Fruit fly (Drosophila melanogaster) S2 (cell line): ENCODE measurements around the gene Npc2b.

ENCODE experiments used
- CG8478 ChIP-seq: fragments of >200 bp; optimal IDR thresholded peaks from 2 replicates; lab custom pipeline; 2018
- CTCF ChIP-seq, 2 experiments: fragments of >200 bp; optimal IDR thresholded peaks; 2 replicates each; lab custom pipeline; 2018

The Npc2b gene

DNA sequence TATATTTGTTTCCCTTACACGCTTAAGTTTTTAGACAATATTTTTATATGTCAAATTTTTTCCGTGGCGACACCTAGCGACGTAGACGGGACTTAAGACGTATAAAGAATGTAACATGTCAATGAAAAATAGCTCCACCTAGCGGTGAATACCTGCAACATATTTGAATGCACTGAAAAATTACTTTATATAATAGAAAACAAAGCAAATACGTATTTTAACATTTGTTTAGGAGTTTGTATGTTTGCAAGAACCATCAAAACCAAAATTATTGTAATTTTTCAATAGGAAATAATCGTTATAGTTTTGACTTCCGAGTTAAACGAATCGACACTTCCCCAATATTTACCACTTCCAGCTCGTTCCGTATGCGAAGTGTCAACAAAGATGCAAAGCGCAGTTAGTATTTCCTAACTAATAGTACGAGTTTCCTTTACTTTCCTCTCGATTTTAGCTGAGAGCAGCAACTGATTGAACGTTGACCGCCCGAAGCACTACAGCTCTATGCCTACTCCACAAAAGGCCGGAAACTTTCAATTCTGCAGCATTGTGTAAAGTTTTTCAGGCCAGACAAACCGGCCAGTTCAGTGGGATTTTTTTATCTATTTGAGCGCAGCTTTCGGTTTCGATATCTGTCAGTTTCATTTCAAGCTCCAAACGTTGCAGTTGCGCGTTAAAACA, at the start of gene Npc2b:
Npc2b (plus strand) TSS at position 631 of the 681 bp plus-strand sequence.
- TF ChIP-seq CTCF (optimal IDR thresholded peaks at IDR 0.05; lab: Kevin White, UChicago) (peak; percentile 72 to 94), CG8478 (lab: Kevin White, UChicago) (no peak)

DNA sequence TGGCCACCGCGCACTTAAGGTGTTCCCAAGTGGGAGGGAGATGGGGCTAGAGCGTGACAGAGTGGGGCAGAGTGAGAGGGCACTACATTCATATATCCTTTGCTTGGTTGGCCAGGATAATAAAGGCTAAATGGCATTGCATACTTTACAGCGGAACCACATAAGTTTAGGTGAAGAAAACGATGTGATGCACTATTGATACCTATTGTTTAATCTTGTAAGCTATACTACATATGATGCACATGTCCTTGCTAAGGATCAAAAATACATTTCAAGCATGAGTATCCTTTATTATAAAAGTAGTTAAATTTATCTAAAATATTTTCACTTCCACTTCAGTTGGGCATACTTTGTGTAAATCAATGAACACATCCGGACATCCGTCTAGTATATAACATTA, 48.3 kb upstream of the Npc2b start:
- no peak for TF ChIP-seq CTCF (optimal IDR thresholded peaks at IDR 0.05; lab: Kevin White, UChicago)
- TF ChIP-seq CG8478 (lab: Kevin White, UChicago): no peak

DNA sequence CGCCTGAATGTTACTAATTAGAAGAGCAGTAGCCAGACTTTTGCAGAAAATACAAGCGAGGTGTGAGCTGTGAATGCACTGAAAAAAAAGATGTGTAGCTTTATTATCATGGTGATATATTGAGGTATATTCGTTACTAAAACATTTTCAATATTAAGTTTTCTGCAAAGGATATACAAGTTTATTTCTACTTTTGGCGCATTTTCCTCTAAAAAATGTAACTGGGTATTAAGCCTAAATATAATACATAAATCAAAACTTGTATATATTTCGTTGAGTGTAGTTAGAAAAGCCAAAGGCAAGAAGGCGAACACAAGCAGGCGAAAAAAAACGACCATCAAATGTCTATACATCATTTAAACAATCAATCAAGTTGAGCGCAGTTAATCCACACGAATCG, 47.7 kb upstream of the Npc2b start:
- TF ChIP-seq CG8478 (lab: Kevin White, UChicago) (no peak), CTCF (optimal IDR thresholded peaks at IDR 0.05; lab: Kevin White, UChicago) (no peak)

DNA sequence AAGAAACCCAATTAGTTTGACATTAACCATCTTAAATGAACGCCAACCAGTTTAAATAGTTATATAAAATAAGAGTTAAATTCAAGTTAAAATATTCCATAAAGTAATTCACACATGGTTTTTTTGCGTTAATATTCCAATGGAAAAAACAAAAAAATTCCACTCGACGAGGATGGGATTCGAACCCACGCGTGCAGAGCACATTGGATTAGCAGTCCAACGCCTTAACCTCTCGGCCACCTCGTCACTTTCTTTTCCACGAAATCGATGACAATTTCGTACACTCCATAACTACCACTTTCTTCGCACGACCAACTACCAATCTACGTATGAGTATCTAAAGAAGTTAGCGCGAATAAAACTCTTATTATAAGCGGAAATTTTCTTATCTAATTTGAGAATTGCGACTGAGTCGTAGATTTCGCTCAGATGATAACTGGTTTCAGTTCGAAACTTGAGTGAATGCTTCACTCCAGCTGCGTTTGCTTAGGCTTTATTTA, 44.9 kb upstream of the Npc2b start:
- no peak for TF ChIP-seq CTCF (optimal IDR thresholded peaks at IDR 0.05; lab: Kevin White, UChicago)
- TF ChIP-seq CG8478 (lab: Kevin White, UChicago): no peak

DNA sequence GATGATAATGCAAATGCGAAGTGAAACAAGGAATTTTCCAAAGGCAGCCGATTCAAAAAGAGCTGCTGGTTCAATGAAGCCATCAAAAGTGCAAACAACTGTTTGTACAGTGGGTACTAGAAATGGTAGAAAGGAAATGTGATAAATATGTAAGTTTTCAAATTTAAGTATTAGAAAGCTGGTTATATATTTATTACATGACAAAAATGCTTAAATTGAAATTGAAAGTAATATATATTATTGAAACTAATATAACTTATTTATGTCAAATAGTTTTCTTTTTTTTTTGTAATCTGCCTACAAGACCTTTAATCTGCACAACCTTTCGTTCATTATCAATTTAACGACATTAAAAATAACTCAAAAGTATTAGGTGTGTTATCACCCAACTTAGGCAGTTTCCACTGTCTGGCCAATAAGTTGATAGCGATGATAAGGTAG, 40.6 kb upstream of the Npc2b start:
- TF ChIP-seq CG8478 (lab: Kevin White, UChicago): no peak
- TF ChIP-seq CTCF (optimal IDR thresholded peaks at IDR 0.05; lab: Kevin White, UChicago): no peak

DNA sequence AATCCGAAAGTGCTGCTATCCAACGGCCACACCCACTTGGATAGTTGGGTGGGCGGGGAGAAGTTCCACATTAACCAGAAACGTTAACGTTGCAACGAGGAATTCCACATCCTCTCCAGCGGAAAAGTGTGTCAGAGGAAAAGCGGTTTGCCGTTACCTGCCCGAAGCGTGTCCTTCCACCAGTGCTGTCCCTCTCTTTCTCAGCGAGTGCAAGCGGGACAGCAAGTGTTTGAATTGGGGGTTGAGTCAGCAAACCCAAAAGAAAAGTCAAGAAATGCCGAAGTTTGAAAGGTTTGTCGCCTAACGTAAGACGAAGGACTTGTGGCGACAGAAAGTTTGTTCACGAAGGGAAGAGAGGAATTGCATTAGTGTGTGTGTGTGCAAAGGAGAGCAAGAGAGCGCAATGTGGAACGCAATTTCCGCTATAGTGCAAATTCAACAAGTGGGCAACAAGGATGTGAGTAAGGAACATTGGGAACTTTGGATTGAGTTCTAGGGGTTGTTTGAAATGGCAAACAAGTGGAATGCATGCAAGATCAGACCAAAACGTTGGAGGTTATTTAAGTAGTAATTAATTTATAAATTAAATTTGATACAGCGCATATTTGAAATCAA, 38.7 kb upstream of the Npc2b start:
- TF ChIP-seq CTCF (optimal IDR thresholded peaks at IDR 0.05; lab: Kevin White, UChicago) (no peak), CG8478 (lab: Kevin White, UChicago) (no peak)

DNA sequence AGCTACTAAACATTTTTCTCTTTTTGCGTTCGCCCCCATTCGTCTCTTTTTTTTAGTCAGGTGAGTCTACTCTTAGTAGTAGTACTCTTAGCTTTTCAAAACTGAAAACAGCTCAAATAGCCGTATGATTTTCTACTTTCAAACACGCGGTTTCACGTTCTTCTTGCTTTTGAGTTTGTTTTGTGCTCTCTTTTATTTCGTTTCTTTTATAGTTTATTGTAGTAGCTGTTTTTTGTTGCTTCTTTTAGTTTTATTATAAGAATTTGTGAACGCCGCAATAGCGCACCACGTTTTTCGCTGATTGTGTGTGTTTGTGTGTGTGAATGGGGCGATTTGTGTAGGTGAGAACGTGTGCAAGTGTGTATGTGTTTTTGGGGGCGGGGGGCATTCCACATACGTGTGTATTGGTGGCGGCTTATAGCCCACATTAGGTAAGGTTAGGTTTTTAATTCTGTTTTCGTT, 37.9 kb upstream of the Npc2b start:
- TF ChIP-seq CG8478 (lab: Kevin White, UChicago) (no peak), CTCF (optimal IDR thresholded peaks at IDR 0.05; lab: Kevin White, UChicago) (no peak)

DNA sequence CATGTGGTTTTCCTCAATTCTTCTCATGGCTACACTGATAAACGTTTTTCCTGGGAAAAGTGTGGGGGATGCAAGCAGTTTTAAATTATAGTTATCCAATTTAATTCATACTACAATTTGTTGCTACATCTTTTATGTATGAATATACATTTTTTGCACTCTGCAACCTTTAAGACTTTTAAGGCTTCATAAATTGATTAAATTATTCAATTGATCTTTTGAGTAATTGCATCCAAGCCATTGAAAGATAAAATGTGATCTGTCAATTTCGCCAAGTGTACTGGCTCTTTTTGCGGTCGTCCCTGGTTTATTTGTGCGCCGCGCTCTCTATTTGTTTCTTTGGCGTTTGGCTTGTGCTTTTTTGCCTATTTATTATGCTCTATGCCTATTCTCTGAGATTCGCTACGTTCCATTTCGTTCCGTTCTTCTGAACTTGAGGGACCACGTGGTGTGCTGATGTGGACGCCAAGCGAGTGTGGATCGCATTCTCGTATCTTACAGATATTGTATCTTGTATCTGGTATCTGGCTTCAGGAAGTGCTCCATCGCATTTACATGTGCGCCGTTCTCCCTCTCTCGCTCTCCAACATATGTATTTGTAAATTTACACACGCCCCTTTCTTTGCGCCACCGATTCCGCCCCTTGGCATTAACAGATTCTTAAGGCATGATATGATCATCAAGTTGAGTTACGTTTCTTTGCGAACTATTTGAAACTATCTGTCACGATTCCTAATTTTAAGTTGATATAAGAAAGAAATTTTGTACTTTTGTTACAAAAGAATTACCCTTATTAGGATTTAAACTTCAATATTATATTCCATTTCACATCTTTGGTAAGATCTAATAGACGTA, 36.9 kb upstream of the Npc2b start:
- no peak for TF ChIP-seq CTCF (optimal IDR thresholded peaks at IDR 0.05; lab: Kevin White, UChicago)
- TF ChIP-seq CG8478 (lab: Kevin White, UChicago): no peak

DNA sequence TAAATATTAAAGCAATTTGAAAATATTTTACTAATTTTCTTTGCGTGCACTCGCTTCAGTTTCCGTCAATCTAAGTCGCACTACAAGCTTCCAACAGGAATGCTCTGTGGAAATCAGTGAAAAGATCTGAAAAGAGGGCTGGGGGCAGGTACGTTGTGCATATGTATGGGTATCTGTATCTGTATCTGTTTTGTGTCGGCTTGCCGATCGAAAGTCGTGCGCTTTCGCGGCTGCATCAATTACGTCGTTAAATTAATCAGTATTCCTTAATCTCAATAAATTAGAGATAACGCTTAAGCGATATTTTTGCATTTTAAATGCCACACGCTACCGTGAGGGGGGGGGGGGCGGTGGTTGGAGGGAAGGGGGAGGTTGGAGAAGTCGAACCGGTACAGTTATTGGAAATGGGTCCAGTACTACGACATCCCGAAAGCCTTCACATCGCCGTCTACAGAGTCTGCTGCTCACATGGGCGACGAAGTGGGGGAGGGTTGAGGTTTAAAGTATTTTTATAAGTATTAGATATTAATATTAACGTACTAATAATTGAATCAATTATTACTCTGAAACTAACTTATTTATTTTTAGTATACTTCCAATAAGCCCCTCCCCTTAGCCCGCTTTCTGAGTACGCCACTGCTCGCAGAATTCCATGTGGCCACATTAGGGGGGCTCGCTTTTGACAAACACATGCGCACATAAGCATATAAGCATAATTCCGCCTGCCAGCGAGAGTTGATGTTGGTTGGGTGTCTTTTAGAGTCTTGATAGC, 36.1 kb upstream of the Npc2b start:
- TF ChIP-seq CTCF (optimal IDR thresholded peaks at IDR 0.05; lab: Kevin White, UChicago): no peak
- no peak for TF ChIP-seq CG8478 (lab: Kevin White, UChicago)

DNA sequence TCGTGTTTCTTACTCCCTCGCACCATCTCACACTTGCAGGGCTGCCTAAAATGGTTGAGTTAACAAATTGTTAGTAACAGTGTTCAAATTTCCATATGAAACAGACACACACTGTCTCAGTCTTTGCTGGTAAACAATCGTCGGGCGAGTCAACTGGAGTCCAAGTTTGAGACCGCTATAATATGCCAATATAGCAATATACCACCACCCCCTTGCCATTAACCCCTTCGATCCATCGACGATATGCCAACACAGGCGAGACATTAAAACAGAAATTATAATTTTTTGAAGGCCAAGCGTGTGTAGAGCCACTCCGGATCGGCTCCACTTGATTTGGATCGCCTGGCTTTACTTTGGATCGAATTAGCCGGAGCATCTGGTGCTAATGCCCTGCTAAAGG, 35.2 kb upstream of the Npc2b start:
- TF ChIP-seq CG8478 (lab: Kevin White, UChicago) (no peak), CTCF (optimal IDR thresholded peaks at IDR 0.05; lab: Kevin White, UChicago) (no peak)

DNA sequence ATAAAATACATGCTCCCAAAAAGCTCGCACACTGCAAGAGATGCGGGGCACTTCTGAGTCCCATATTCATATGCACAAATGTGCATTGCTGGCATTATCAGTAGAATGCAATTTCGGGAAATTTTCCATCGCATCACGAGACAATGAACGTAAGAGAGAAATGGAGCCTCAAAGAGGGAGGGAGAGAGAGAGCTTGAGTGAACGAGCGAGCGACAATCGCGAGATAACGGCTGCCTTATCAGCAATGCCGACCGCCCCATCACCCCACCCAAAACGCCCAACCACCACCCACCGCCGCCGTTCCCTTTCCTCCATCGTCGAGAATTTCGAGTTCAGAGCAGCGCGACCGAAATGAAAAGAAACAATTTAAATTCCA, 33.4 kb upstream of the Npc2b start:
- TF ChIP-seq CTCF (optimal IDR thresholded peaks at IDR 0.05; lab: Kevin White, UChicago): no peak
- TF ChIP-seq CG8478 (lab: Kevin White, UChicago): no peak

DNA sequence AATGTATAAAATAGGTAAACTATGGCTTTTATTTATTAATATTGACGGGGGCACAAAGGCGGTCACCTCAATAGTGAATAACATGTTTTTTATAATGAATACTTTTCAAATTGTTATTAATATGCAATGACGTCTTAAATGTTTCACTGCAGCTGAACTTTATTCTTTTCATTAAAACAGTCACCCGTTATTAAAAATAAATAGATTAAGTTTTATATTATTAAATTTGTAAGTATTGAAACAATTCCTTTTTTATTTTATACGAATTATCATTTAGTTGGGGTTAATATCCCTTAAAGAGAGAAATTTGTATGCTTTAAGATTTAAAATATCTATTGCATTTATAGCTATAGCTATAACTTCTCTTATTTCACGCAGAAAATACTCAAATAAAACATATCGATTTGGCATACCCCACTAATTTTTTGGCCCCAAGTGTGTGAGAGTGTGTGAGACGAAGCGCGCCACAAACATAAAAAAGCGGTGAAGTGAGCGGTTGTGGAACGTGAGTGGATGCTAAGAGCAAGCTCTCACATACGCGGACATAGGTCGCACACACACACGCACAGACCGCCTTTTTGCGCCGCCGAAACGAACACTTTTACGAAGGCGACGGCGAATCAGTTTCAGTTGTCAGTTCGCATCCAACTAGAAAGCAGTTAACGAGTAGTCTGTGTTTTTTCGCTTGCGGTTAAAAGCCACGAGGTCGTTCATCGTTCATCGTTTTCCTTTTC, 32.8 kb upstream of the Npc2b start, which contains the start of gene foxo:
foxo (plus strand) TSS at position 626 of the 734 bp plus-strand sequence.
- TF ChIP-seq CG8478 (lab: Kevin White, UChicago) (no peak), CTCF (optimal IDR thresholded peaks at IDR 0.05; lab: Kevin White, UChicago) (no peak)

DNA sequence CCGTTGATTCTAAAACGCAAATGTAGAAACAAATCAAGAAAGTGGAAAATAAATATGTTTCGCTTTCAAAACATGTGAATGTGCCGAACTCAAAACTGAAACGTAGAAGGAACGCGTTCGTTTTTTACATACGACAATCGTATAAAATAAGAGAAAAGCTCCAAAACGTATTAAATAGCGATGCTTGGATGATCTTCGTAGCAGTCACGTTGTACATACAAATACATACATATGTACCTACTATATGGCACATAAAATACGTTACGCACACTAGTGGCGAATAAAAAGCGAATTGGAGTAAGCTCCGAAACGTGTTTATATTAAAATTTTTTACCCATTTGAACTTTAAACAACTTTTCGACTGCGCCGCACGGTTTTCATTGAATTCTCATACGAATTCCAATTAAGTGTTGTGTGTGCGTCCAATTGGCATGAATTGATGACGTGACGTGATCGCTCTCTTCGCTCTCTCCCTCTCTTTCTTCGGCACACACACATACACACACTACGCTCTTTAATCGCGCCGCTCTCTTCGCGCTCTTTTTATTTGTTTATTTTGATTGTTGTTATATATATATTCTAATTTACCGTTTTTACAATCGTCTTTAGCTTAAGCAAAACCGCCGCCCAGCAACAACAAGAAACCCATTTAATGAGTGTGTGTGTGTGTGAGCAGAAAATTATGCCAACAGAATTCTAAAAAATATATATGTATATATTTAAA, 32.0 kb upstream of the Npc2b start:
- TF ChIP-seq CTCF (optimal IDR thresholded peaks at IDR 0.05; lab: Kevin White, UChicago) (no peak), CG8478 (lab: Kevin White, UChicago) (no peak)
